Fruit fly (Drosophila melanogaster) whole organism, prepupa: ENCODE results near the gene mio.
A peak's percentile ranks its signal among the peaks of the same experiment; 100 is the strongest.

ENCODE experiments used
- CG10631 ChIP-seq: fragments of 200-800 bp; sonication (Bioruptor generic); optimal IDR thresholded peaks from 2 replicates; lab custom pipeline; 2016; ENCODE audit warnings: missing biosample characterization, missing genetic modification characterization
- CG10669 ChIP-seq: fragments of 200-800 bp; sonication (Bioruptor generic); optimal IDR thresholded peaks from 3 replicates; lab custom pipeline; 2018; ENCODE audit warnings: missing biosample characterization, mild to moderate bottlenecking, missing genetic modification characterization, moderate library complexity
- CG11294 ChIP-seq: fragments of 200-800 bp; sonication (Bioruptor generic); IDR thresholded peaks from 2 replicates; pipeline ENCODE4 v1.3.6; 2022; ENCODE audit warnings: missing biosample characterization, missing genetic modification characterization
- CG11762 ChIP-seq: fragments of 200-800 bp; sonication (Bioruptor generic); optimal IDR thresholded peaks from 3 replicates; lab custom pipeline; 2016; ENCODE audit warnings: missing biosample characterization, missing genetic modification characterization; ENCODE audit not compliant: insufficient read depth
- CG11902 ChIP-seq: fragments of 200-800 bp; sonication (Bioruptor generic); optimal IDR thresholded peaks from 3 replicates; lab custom pipeline; 2016; ENCODE audit warnings: missing biosample characterization, missing genetic modification characterization
- CG15336 ChIP-seq: fragments of 200-800 bp; sonication (Bioruptor generic); IDR thresholded peaks from 2 replicates; pipeline ENCODE4 v1.3.6; 2022; ENCODE audit warnings: missing biosample characterization, missing genetic modification characterization
- CG1621 ChIP-seq: fragments of 200-800 bp; sonication (Bioruptor generic); optimal IDR thresholded peaks from 3 replicates; lab custom pipeline; 2018; ENCODE audit warnings: missing biosample characterization, mild to moderate bottlenecking, missing genetic modification characterization
- CG16779 ChIP-seq: fragments of 200-800 bp; sonication (Bioruptor generic); optimal IDR thresholded peaks from 3 replicates; lab custom pipeline; 2017; ENCODE audit warnings: missing biosample characterization, mild to moderate bottlenecking, missing genetic modification characterization
- CG3032 ChIP-seq: fragments of 200-800 bp; optimal IDR thresholded peaks from 2 replicates; lab custom pipeline; 2019; ENCODE audit warnings: missing biosample characterization, mild to moderate bottlenecking, missing genetic modification characterization, moderate library complexity
- CG31627 ChIP-seq: fragments of 200-800 bp; sonication (Bioruptor generic); optimal IDR thresholded peaks from 3 replicates; lab custom pipeline; 2016; ENCODE audit warnings: missing biosample characterization, missing genetic modification characterization
- CG32006 ChIP-seq: fragments of 200-800 bp; sonication (Bioruptor generic); optimal IDR thresholded peaks from 3 replicates; lab custom pipeline; 2017; ENCODE audit warnings: missing biosample characterization, mild to moderate bottlenecking, missing genetic modification characterization
- CG34406 ChIP-seq: fragments of 200-800 bp; sonication (Bioruptor generic); optimal IDR thresholded peaks from 3 replicates; lab custom pipeline; 2016; ENCODE audit warnings: missing biosample characterization, missing genetic modification characterization
- CG3919 ChIP-seq: fragments of 200-800 bp; sonication (Bioruptor generic); optimal IDR thresholded peaks from 3 replicates; lab custom pipeline; 2016; ENCODE audit warnings: missing biosample characterization, missing genetic modification characterization
- CG6276 ChIP-seq: fragments of 200-800 bp; sonication (Bioruptor generic); optimal IDR thresholded peaks from 2 replicates; lab custom pipeline; 2017; ENCODE audit warnings: missing biosample characterization, mild to moderate bottlenecking, missing genetic modification characterization
- CG6792 ChIP-seq: fragments of 200-800 bp; sonication (Bioruptor generic); optimal IDR thresholded peaks from 3 replicates; lab custom pipeline; 2016; ENCODE audit warnings: missing biosample characterization, missing genetic modification characterization
- CG6854 ChIP-seq: fragments of 200-800 bp; sonication (Bioruptor generic); optimal IDR thresholded peaks from 2 replicates; lab custom pipeline; 2017; ENCODE audit warnings: missing biosample characterization, mild to moderate bottlenecking, missing genetic modification characterization
- CG7368 ChIP-seq: fragments of 200-800 bp; sonication (Bioruptor generic); optimal IDR thresholded peaks from 3 replicates; lab custom pipeline; 2016; ENCODE audit warnings: missing biosample characterization, missing genetic modification characterization
- CG8632 ChIP-seq: fragments of 200-800 bp; sonication (Bioruptor generic); optimal IDR thresholded peaks from 3 replicates; lab custom pipeline; 2016; ENCODE audit warnings: missing biosample characterization, missing genetic modification characterization
- CG9139 ChIP-seq: fragments of 200-800 bp; sonication (Bioruptor generic); optimal IDR thresholded peaks from 3 replicates; lab custom pipeline; 2017; ENCODE audit warnings: missing biosample characterization, mild to moderate bottlenecking, missing genetic modification characterization
- Eip75B ChIP-seq: fragments of 200-800 bp; sonication (Bioruptor generic); optimal IDR thresholded peaks from 3 replicates; lab custom pipeline; 2016; ENCODE audit warnings: missing biosample characterization, missing genetic modification characterization
- Eip78C ChIP-seq: fragments of 200-800 bp; sonication (Bioruptor generic); peaks from one replicate; lab custom pipeline; 2016; ENCODE audit warnings: missing biosample characterization, missing genetic modification characterization
- Ets96B ChIP-seq: fragments of 200-800 bp; optimal IDR thresholded peaks from 2 replicates; lab custom pipeline; 2019; ENCODE audit warnings: missing biosample characterization, mild to moderate bottlenecking, missing genetic modification characterization, moderate library complexity
- Hr38 ChIP-seq: sonication (Bioruptor generic); optimal IDR thresholded peaks from 2 replicates; lab custom pipeline; 2016; ENCODE audit warnings: missing biosample characterization, missing genetic modification characterization
- OdsH ChIP-seq: fragments of 200-800 bp; sonication (Bioruptor generic); optimal IDR thresholded peaks from 3 replicates; lab custom pipeline; 2016; ENCODE audit warnings: missing biosample characterization, missing genetic modification characterization
- Sox102F ChIP-seq: fragments of 200-800 bp; sonication (Bioruptor generic); optimal IDR thresholded peaks from 2 replicates; lab custom pipeline; 2016; ENCODE audit warnings: missing biosample characterization, mild to moderate bottlenecking, missing genetic modification characterization
- Sox14 ChIP-seq: fragments of 200-800 bp; sonication (Bioruptor generic); optimal IDR thresholded peaks from 3 replicates; lab custom pipeline; 2016; ENCODE audit warnings: missing biosample characterization, missing genetic modification characterization
- achi ChIP-seq: fragments of 200-800 bp; sonication (Bioruptor generic); optimal IDR thresholded peaks from 3 replicates; lab custom pipeline; 2016; ENCODE audit warnings: missing biosample characterization, missing genetic modification characterization
- acj6 ChIP-seq: fragments of 200-800 bp; sonication (Bioruptor generic); optimal IDR thresholded peaks from 3 replicates; lab custom pipeline; 2016; ENCODE audit warnings: missing biosample characterization, missing genetic modification characterization
- cyc ChIP-seq: fragments of 200-800 bp; sonication (Bioruptor generic); optimal IDR thresholded peaks from 3 replicates; lab custom pipeline; 2016; ENCODE audit warnings: missing biosample characterization, missing genetic modification characterization
- eg ChIP-seq: fragments of 200-800 bp; sonication (Bioruptor generic); IDR thresholded peaks from 3 replicates; pipeline ENCODE4 v1.3.6; 2022; ENCODE audit warnings: missing biosample characterization, missing genetic modification characterization
- fd59A ChIP-seq: fragments of 200-800 bp; sonication (Bioruptor generic); optimal IDR thresholded peaks from 2 replicates; lab custom pipeline; 2017; ENCODE audit warnings: missing biosample characterization, mild to moderate bottlenecking, missing genetic modification characterization, missing genetic modification reagents
- fd85E ChIP-seq: fragments of 200-800 bp; sonication (Bioruptor generic); optimal IDR thresholded peaks from 3 replicates; lab custom pipeline; 2016; ENCODE audit warnings: missing biosample characterization, missing genetic modification characterization
- fkh ChIP-seq: fragments of 200-800 bp; sonication (Bioruptor generic); optimal IDR thresholded peaks from 3 replicates; lab custom pipeline; 2017; ENCODE audit warnings: missing biosample characterization, mild to moderate bottlenecking, missing genetic modification characterization, moderate library complexity
- lz ChIP-seq: fragments of 200-800 bp; sonication (Bioruptor generic); optimal IDR thresholded peaks from 3 replicates; lab custom pipeline; 2016; ENCODE audit warnings: missing biosample characterization, missing genetic modification characterization
- net ChIP-seq: fragments of 200-800 bp; sonication (Bioruptor generic); optimal IDR thresholded peaks from 3 replicates; lab custom pipeline; 2016; ENCODE audit warnings: missing biosample characterization, missing genetic modification characterization
- salr ChIP-seq, 2 experiments: fragments of 200-800 bp; sonication (Bioruptor generic); optimal IDR thresholded peaks; 3 replicates each; lab custom pipeline; 2016 to 2018; ENCODE audit warnings: missing biosample characterization in 2 of 2, missing genetic modification characterization in 2 of 2, mild to moderate bottlenecking in 1 of 2

mio gene

dm6 chr2L:2196590-2197474 is 20.3 kb upstream of the mio start (continued):
- TF ChIP-seq achi (GFP tag; lab: Kevin White, UChicago) (peak; percentile 67), CG1621 (tag; lab: Kevin White, UChicago) (peak; percentile 93), Sox102F (GFP tag; lab: Kevin White, UChicago) (peak; percentile 43), CG11762 (peak; percentile 30), Ets96B (tag; lab: Kevin White, UChicago) (peak; percentile 44), CG10669 (GFP tag; lab: Kevin White, UChicago) (peak; percentile 9), Eip75B (GFP tag; lab: Kevin White, UChicago) (peak; percentile 84), CG11294 (GFP tag; lab: Robert Waterston, UW) (no peak), Eip78C (peak; percentile 80), Hr38 (GFP tag; lab: Kevin White, UChicago) (no peak), CG9139 (GFP tag; lab: Kevin White, UChicago) (peak; percentile 67), CG16779 (tag; lab: Kevin White, UChicago) (peak; percentile 65), eg (GFP tag; lab: Robert Waterston, UW) (no peak), CG3032 (tag; lab: Kevin White, UChicago) (peak; percentile 31), CG10631 (GFP tag; lab: Kevin White, UChicago) (peak; percentile 74), CG7368 (no peak), CG3919 (GFP tag; lab: Kevin White, UChicago) (peak; percentile 32), salr (GFP tag; optimal IDR thresholded peaks at IDR 0.05; lab: Kevin White, UChicago) (peak in 1 of 2 experiments; percentile 77), net (peak; percentile 47), acj6 (GFP tag; lab: Kevin White, UChicago) (peak; percentile 69), CG11902 (GFP tag; lab: Kevin White, UChicago) (no peak), fd59A (GFP tag; lab: Kevin White, UChicago) (peak; percentile 0), CG31627 (GFP tag; lab: Kevin White, UChicago) (peak; percentile 65), CG8632 (GFP tag; lab: Kevin White, UChicago) (peak; percentile 7), lz (GFP tag; lab: Kevin White, UChicago) (peak; percentile 61), CG15336 (GFP tag; lab: Robert Waterston, UW) (no peak), CG6854 (GFP tag; lab: Kevin White, UChicago) (peak; percentile 43), cyc (GFP tag; lab: Kevin White, UChicago) (peak; percentile 48), fkh (GFP tag; lab: Kevin White, UChicago) (peak; percentile 99), CG6792 (peak; percentile 23)

- TF ChIP-seq Sox14 (GFP tag; lab: Kevin White, UChicago) (no peak), CG8632 (GFP tag; lab: Kevin White, UChicago) (peak; percentile 33), achi (GFP tag; lab: Kevin White, UChicago) (peak; percentile 22), CG32006 (GFP tag; lab: Kevin White, UChicago) (peak; percentile 3), salr (GFP tag; optimal IDR thresholded peaks at IDR 0.05; lab: Kevin White, UChicago) (peak in 1 of 2 experiments; percentile 36), CG34406 (GFP tag; lab: Kevin White, UChicago) (no peak), CG10631 (GFP tag; lab: Kevin White, UChicago) (peak; percentile 26), CG6276 (GFP tag; lab: Kevin White, UChicago) (peak; percentile 48), fd59A (GFP tag; lab: Kevin White, UChicago) (peak; percentile 10), fd85E (GFP tag; lab: Kevin White, UChicago) (no peak), Eip75B (GFP tag; lab: Kevin White, UChicago) (no peak), OdsH (no peak), fkh (GFP tag; lab: Kevin White, UChicago) (peak; percentile 61)
These were observed 19.5 kb upstream of the mio start, which contains the start of gene COX7AL2 for dm6 chr2L:2197475-2198118. Gene COX7AL2 (minus strand): TSS chr2L:2197912.
